Worm (Caenorhabditis elegans) whole organism, L1 larva: ENCODE measurements around the gene eat-3.

Experiments used
- C16A3.4 ChIP-seq: fragments of 150-350 bp; optimal IDR thresholded peaks from 2 replicates; lab custom pipeline; 2014; ENCODE audit warnings: missing biosample characterization, missing genetic modification characterization
- Y116A8C.19 ChIP-seq: sonication (generic microtip); optimal IDR thresholded peaks from 2 replicates; lab custom pipeline; 2016; ENCODE audit warnings: missing compliant biosample characterization, missing genetic modification characterization, borderline replicate concordance
- aha-1 ChIP-seq: fragments of 150-350 bp; optimal IDR thresholded peaks from 2 replicates; lab custom pipeline; 2014; ENCODE audit warnings: missing biosample characterization, missing genetic modification characterization
- alr-1 ChIP-seq: fragments of 200-800 bp; sonication (Bioruptor generic); optimal IDR thresholded peaks from 2 replicates; lab custom pipeline; 2018; ENCODE audit warnings: borderline replicate concordance, mild to moderate bottlenecking, missing genetic modification characterization, missing compliant biosample characterization
- blmp-1 ChIP-seq: fragments of 150-350 bp; optimal IDR thresholded peaks from 2 replicates; lab custom pipeline; 2014; ENCODE audit warnings: missing biosample characterization, missing genetic modification characterization
- ceh-63 ChIP-seq: fragments of 200-800 bp; sonication (Bioruptor generic); optimal IDR thresholded peaks from 2 replicates; lab custom pipeline; 2018; ENCODE audit warnings: mild to moderate bottlenecking, missing genetic modification characterization, missing compliant biosample characterization
- ceh-82 ChIP-seq, 3 experiments: fragments of 150-350 bp in 1 of 3; sonication (generic microtip) in 2 of 3; optimal IDR thresholded peaks; 2 replicates each; lab custom pipeline; 2014 to 2017; ENCODE audit warnings: missing biosample characterization in 3 of 3, missing genetic modification characterization in 3 of 3
- ceh-88 ChIP-seq: fragments of 200-800 bp; sonication (Bioruptor generic); IDR thresholded peaks from 2 replicates; pipeline ENCODE4 v1.3.6; 2022; ENCODE audit warnings: missing genetic modification characterization, missing compliant biosample characterization
- dpl-1 ChIP-seq, 3 experiments: fragments of 150-350 bp in 2 of 3; sonication (generic microtip) in 1 of 3; optimal IDR thresholded peaks; 2 replicates each; lab custom pipeline; 2014 to 2017; ENCODE audit warnings: missing biosample characterization in 3 of 3, missing genetic modification characterization in 3 of 3, missing genetic modification reagents in 3 of 3
- efl-1 ChIP-seq, 4 experiments: fragments of 150-350 bp; optimal IDR thresholded peaks in 3 of 4; peaks in 1 of 4; 1 replicate in 1 of 4; 2 replicates in 3 of 4; lab custom pipeline; 2014; ENCODE audit warnings: missing biosample characterization in 2 of 4, missing genetic modification characterization in 2 of 4, missing genetic modification reagents in 2 of 4
- efl-3 ChIP-seq: fragments of 200-800 bp; sonication (Bioruptor generic); optimal IDR thresholded peaks from 2 replicates; lab custom pipeline; 2018; ENCODE audit warnings: mild to moderate bottlenecking, missing genetic modification characterization, missing compliant biosample characterization
- egl-27 ChIP-seq, 2 experiments: fragments of 150-350 bp in 1 of 2; sonication (generic microtip); optimal IDR thresholded peaks; 3 replicates each; lab custom pipeline; 2017 to 2018; ENCODE audit warnings: missing biosample characterization in 2 of 2, missing genetic modification characterization in 2 of 2, missing genetic modification reagents in 2 of 2
- elt-3 ChIP-seq, 6 experiments: fragments of 150-350 bp in 1 of 6; sonication (generic microtip); optimal IDR thresholded peaks; 2 replicates each; lab custom pipeline; 2017 to 2018; ENCODE audit warnings: missing biosample characterization in 6 of 6, missing genetic modification characterization in 6 of 6, inconsistent platforms in 1 of 6
- fkh-10 ChIP-seq: sonication (generic microtip); optimal IDR thresholded peaks from 2 replicates; lab custom pipeline; 2017; ENCODE audit warnings: missing biosample characterization, missing genetic modification reagents, missing genetic modification characterization
- fkh-8 ChIP-seq: sonication (generic microtip); optimal IDR thresholded peaks from 2 replicates; lab custom pipeline; 2016; ENCODE audit warnings: mild to moderate bottlenecking, missing genetic modification characterization, missing compliant biosample characterization
- hlh-4 ChIP-seq: sonication (generic microtip); optimal IDR thresholded peaks from 2 replicates; lab custom pipeline; 2016; ENCODE audit warnings: mild to moderate bottlenecking, missing genetic modification characterization, missing compliant biosample characterization
- lin-14 ChIP-seq: fragments of 200-800 bp; sonication (Bioruptor generic); optimal IDR thresholded peaks from 2 replicates; lab custom pipeline; 2018; ENCODE audit warnings: mild to moderate bottlenecking, missing genetic modification characterization, moderate library complexity, missing compliant biosample characterization
- lin-35 ChIP-seq, 2 experiments: fragments of 150-350 bp; optimal IDR thresholded peaks; 2 replicates each; lab custom pipeline; 2014; ENCODE audit warnings: missing biosample characterization in 2 of 2, missing genetic modification characterization in 2 of 2, missing genetic modification reagents in 2 of 2
- lsy-2 ChIP-seq, 2 experiments: fragments of 150-350 bp; optimal IDR thresholded peaks; 2 replicates each; lab custom pipeline; 2014; ENCODE audit warnings: missing biosample characterization in 2 of 2, missing genetic modification characterization in 2 of 2
- mdl-1 ChIP-seq, 2 experiments: fragments of 150-350 bp; optimal IDR thresholded peaks; 2 replicates each; lab custom pipeline; 2014 to 2017; ENCODE audit warnings: missing biosample characterization in 2 of 2, missing genetic modification characterization in 2 of 2, inconsistent platforms in 1 of 2
- mep-1 ChIP-seq: fragments of 150-350 bp; optimal IDR thresholded peaks from 2 replicates; lab custom pipeline; 2014; ENCODE audit warnings: missing biosample characterization, missing genetic modification characterization
- nhr-11 ChIP-seq: fragments of 150-350 bp; optimal IDR thresholded peaks from 2 replicates; lab custom pipeline; 2014; ENCODE audit warnings: missing biosample characterization, missing genetic modification characterization
- nhr-19 ChIP-seq: fragments of 200-800 bp; sonication (Bioruptor generic); conservative IDR thresholded peaks from 2 replicates; pipeline ENCODE4 v1.3.6; 2022; ENCODE audit warnings: missing genetic modification characterization, missing compliant biosample characterization
- nhr-20 ChIP-seq: sonication (generic microtip); optimal IDR thresholded peaks from 2 replicates; lab custom pipeline; 2016; ENCODE audit warnings: mild to moderate bottlenecking, missing genetic modification characterization, missing compliant biosample characterization
- nhr-28 ChIP-seq: fragments of 150-350 bp; optimal IDR thresholded peaks from 2 replicates; lab custom pipeline; 2014; ENCODE audit warnings: missing biosample characterization, missing genetic modification characterization
- nhr-47 ChIP-seq: sonication (generic microtip); optimal IDR thresholded peaks from 2 replicates; lab custom pipeline; 2016; ENCODE audit warnings: mild to moderate bottlenecking, missing genetic modification characterization, moderate library complexity, missing compliant biosample characterization
- nhr-71 ChIP-seq: sonication (generic microtip); optimal IDR thresholded peaks from 2 replicates; lab custom pipeline; 2016; ENCODE audit warnings: mild to moderate bottlenecking, missing genetic modification characterization, moderate library complexity, missing compliant biosample characterization
- nhr-77 ChIP-seq: fragments of 150-350 bp; optimal IDR thresholded peaks from 2 replicates; lab custom pipeline; 2014; ENCODE audit warnings: missing biosample characterization, missing genetic modification characterization
- nhr-85 ChIP-seq: sonication (generic microtip); peaks from one replicate; lab custom pipeline; 2016; ENCODE audit warnings: missing genetic modification characterization, inconsistent platforms, missing compliant biosample characterization
- nhr-90 ChIP-seq: sonication (generic microtip); optimal IDR thresholded peaks from 2 replicates; lab custom pipeline; 2016; ENCODE audit warnings: mild to moderate bottlenecking, missing genetic modification characterization, missing compliant biosample characterization; ENCODE audit not compliant: poor library complexity
- pag-3 ChIP-seq: sonication (generic microtip); optimal IDR thresholded peaks from 2 replicates; lab custom pipeline; 2017; ENCODE audit warnings: missing genetic modification characterization, mild to moderate bottlenecking, missing compliant biosample characterization, antibody characterized with exemption, borderline replicate concordance; ENCODE audit not compliant: insufficient read depth
- pax-3 ChIP-seq: fragments of 200-800 bp; sonication (Bioruptor generic); optimal IDR thresholded peaks from 2 replicates; lab custom pipeline; 2018; ENCODE audit warnings: mild to moderate bottlenecking, missing genetic modification characterization, moderate library complexity, missing compliant biosample characterization
- rnt-1 ChIP-seq: sonication (generic microtip); optimal IDR thresholded peaks from 2 replicates; lab custom pipeline; 2016; ENCODE audit warnings: mild to moderate bottlenecking, missing genetic modification characterization, moderate library complexity, missing compliant biosample characterization
- skn-1 ChIP-seq: fragments of 150-350 bp; optimal IDR thresholded peaks from 2 replicates; lab custom pipeline; 2014; ENCODE audit warnings: missing biosample characterization, missing genetic modification characterization
- snu-23 ChIP-seq: sonication (generic microtip); optimal IDR thresholded peaks from 2 replicates; lab custom pipeline; 2016; ENCODE audit warnings: missing genetic modification characterization, missing compliant biosample characterization
- swsn-7 ChIP-seq: sonication (generic microtip); optimal IDR thresholded peaks from 2 replicates; lab custom pipeline; 2016; ENCODE audit warnings: missing genetic modification characterization, missing compliant biosample characterization
- tbx-2 ChIP-seq: sonication (generic microtip); optimal IDR thresholded peaks from 2 replicates; lab custom pipeline; 2016; ENCODE audit warnings: missing genetic modification characterization, missing compliant biosample characterization
- unc-130 ChIP-seq: fragments of 150-350 bp; optimal IDR thresholded peaks from 2 replicates; lab custom pipeline; 2017; ENCODE audit warnings: missing biosample characterization, missing genetic modification characterization, inconsistent platforms
- unc-62 ChIP-seq: fragments of 150-350 bp; optimal IDR thresholded peaks from 2 replicates; lab custom pipeline; 2014; ENCODE audit warnings: missing biosample characterization, missing genetic modification reagents, missing genetic modification characterization
- vab-15 ChIP-seq: sonication (generic microtip); optimal IDR thresholded peaks from 2 replicates; lab custom pipeline; 2017; ENCODE audit warnings: missing genotype, mild to moderate bottlenecking, missing genetic modification characterization, missing compliant biosample characterization
- xbp-1 ChIP-seq: sonication (generic microtip); optimal IDR thresholded peaks from 2 replicates; lab custom pipeline; 2016; ENCODE audit warnings: missing genetic modification characterization, missing compliant biosample characterization
- zip-4 ChIP-seq: fragments of 200-800 bp; sonication (Bioruptor generic); optimal IDR thresholded peaks from 2 replicates; lab custom pipeline; 2018; ENCODE audit warnings: mild to moderate bottlenecking, missing genetic modification characterization, moderate library complexity, missing compliant biosample characterization

Gene eat-3

DNA sequence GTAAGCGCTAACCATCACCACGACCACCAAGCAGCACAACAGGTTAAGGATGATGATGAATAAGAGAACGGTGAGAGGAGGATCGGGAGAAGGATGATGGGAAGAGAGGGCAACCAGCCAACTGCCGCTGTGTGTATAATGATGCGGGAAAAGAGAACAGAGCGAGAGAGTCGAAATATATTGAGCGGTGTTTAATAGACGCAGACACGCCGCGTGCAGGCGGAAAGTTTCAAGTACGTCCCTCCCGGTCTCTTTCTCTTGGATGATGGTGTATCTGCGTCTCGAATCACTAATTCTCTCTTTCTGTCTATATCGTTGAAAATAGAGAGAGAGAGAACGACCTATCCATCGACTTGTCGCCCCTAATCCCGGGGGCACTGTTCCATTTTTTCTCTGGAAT is 32.0 kb downstream of the eat-3 start:
- TF ChIP-seq hlh-4 (tag; lab: Kevin White, UChicago) (no peak), nhr-71 (tag; lab: Kevin White, UChicago) (peak; percentile 65), dpl-1 (GFP tag; optimal IDR thresholded peaks at IDR 0.05; lab: Kevin White, UChicago) (peak in 2 of 3 experiments; percentile 17 to 35), efl-1 (optimal IDR thresholded peaks at IDR 0.05; lab: Kevin White, UChicago) (peak; percentile 47 to 49), efl-1 (GFP tag; optimal IDR thresholded peaks at IDR 0.05 in 1 of 2; lab: Kevin White, UChicago) (peak; percentile 11 to 89), unc-130 (tag; lab: Kevin White, UChicago) (peak; percentile 63), ceh-82 (tag; optimal IDR thresholded peaks at IDR 0.05; lab: Kevin White, UChicago) (peak in 1 of 3 experiments; percentile 8), C16A3.4 (tag; lab: Kevin White, UChicago) (peak; percentile 12), nhr-11 (tag; lab: Kevin White, UChicago) (no peak), blmp-1 (tag; lab: Kevin White, UChicago) (peak; percentile 59), nhr-77 (tag; lab: Kevin White, UChicago) (peak; percentile 38), snu-23 (GFP tag; lab: Kevin White, UChicago) (peak; percentile 69), swsn-7 (tag; lab: Kevin White, UChicago) (peak; percentile 35), fkh-8 (no peak), mdl-1 (tag; optimal IDR thresholded peaks at IDR 0.05; lab: Kevin White, UChicago) (peak in 1 of 2 experiments; percentile 60), vab-15 (tag; lab: Kevin White, UChicago) (no peak), aha-1 (tag; lab: Kevin White, UChicago) (no peak), fkh-10 (GFP tag; lab: Kevin White, UChicago) (no peak), nhr-90 (tag; lab: Kevin White, UChicago) (peak; percentile 3), unc-62 (GFP tag; lab: Kevin White, UChicago) (no peak), skn-1 (tag; lab: Kevin White, UChicago) (peak; percentile 34), lin-35 (GFP tag; optimal IDR thresholded peaks at IDR 0.05; lab: Kevin White, UChicago) (peak; percentile 33 to 48), nhr-47 (tag; lab: Kevin White, UChicago) (peak; percentile 40), nhr-19 (peak; percentile 50), ceh-88 (GFP tag; lab: Robert Waterston, UW) (no peak), nhr-20 (peak; percentile 58), zip-4 (no peak), egl-27 (tag; optimal IDR thresholded peaks at IDR 0.05; lab: Kevin White, UChicago) (peak in 1 of 2 experiments; percentile 51), nhr-85 (tag; lab: Kevin White, UChicago) (peak; percentile 79), alr-1 (tag; lab: Kevin White, UChicago) (no peak), lsy-2 (tag; optimal IDR thresholded peaks at IDR 0.05; lab: Kevin White, UChicago) (peak in 1 of 2 experiments; percentile 68), lin-14 (GFP tag; lab: Kevin White, UChicago) (peak; percentile 91), ceh-63 (GFP tag; lab: Kevin White, UChicago) (no peak), xbp-1 (tag; lab: Kevin White, UChicago) (peak; percentile 4), Y116A8C.19 (tag; lab: Kevin White, UChicago) (no peak), pag-3 (no peak), pax-3 (tag; lab: Kevin White, UChicago) (no peak), tbx-2 (tag; lab: Kevin White, UChicago) (peak; percentile 5), mep-1 (tag; lab: Kevin White, UChicago) (peak; percentile 25), efl-3 (GFP tag; lab: Kevin White, UChicago) (no peak), rnt-1 (peak; percentile 50), elt-3 (tag; optimal IDR thresholded peaks at IDR 0.05; lab: Kevin White, UChicago) (peak in 1 of 6 experiments; percentile 60), nhr-28 (no peak)
